Fruit fly (Drosophila melanogaster): ENCODE results near the gene CG43725.

CG43725 gene

DNA sequence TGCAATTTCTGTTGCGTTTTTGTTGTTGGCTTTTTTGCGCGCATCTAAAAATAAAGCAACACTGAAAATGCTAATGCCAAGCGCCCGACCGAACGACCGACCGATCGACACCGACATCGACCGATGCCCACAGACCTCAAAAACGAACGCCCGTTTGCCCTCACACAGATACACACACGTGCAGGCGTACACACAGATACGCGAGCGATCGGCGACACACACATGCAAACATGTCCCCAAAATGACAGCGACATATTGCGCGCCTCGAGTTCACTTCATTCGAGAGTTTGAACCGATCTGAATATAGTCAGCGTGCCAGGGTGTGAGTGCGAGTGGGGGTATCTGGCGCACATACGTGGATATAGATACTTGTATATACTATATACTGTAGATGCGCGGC is 14.2 kb upstream of the CG43725 start (continued):
- peak in 1 of 2 experiments; percentile 98 for TF ChIP-seq Hr78 (GFP tag; optimal IDR thresholded peaks at IDR 0.05)
- peak; percentile 56 for TF ChIP-seq vvl (GFP tag; IDR thresholded peaks at IDR 0.05)
- TF ChIP-seq sens-2 (GFP tag; IDR thresholded peaks at IDR 0.05): no peak
- TF ChIP-seq Deaf1 (tag; optimal IDR thresholded peaks at IDR 0.05): peak; percentile 95
- 0 out of 2 replicates have a peak, but pooled peaks have one; percentile 25 for TF ChIP-seq bbx (GFP tag; IDR thresholded peaks at IDR 0.05; ENCODE audit: partially characterized antibody)
- no peak for TF ChIP-seq CG11695 (GFP tag; IDR thresholded peaks at IDR 0.05)
- peak; percentile 64 for TF ChIP-seq Med (GFP tag)
- TF ChIP-seq CG4424 (GFP tag; optimal IDR thresholded peaks at IDR 0.05): no peak

- TF ChIP-seq ash1 (GFP tag; optimal IDR thresholded peaks at IDR 0.05): no peak
- TF ChIP-seq Hsf (GFP tag; optimal IDR thresholded peaks at IDR 0.05): no peak
- TF ChIP-seq CG12744 (GFP tag; optimal IDR thresholded peaks at IDR 0.05): no peak
- TF ChIP-seq kah (GFP tag; optimal IDR thresholded peaks at IDR 0.05): peak; percentile 2
- peak; percentile 68 for TF ChIP-seq row (GFP tag; IDR thresholded peaks at IDR 0.05)
- TF ChIP-seq CG4707 (GFP tag; optimal IDR thresholded peaks at IDR 0.05): no peak
- TF ChIP-seq MBD-R2 (GFP tag; IDR thresholded peaks at IDR 0.05): no peak; the same call in 1 of the 2 replicates
- TF ChIP-seq CG8388 (GFP tag; optimal IDR thresholded peaks at IDR 0.05): no peak
- no peak for TF ChIP-seq CG2116 (GFP tag; optimal IDR thresholded peaks at IDR 0.05)
- no peak for TF ChIP-seq grn (GFP tag; optimal IDR thresholded peaks at IDR 0.05)
- peak; percentile 5 for TF ChIP-seq CG17385 (GFP tag; optimal IDR thresholded peaks at IDR 0.05)
- TF ChIP-seq Hey (tag; optimal IDR thresholded peaks at IDR 0.05): no peak
- no peak for TF ChIP-seq CG14441 (GFP tag; IDR thresholded peaks at IDR 0.05)
- no peak for TF ChIP-seq CG31365 (tag; optimal IDR thresholded peaks at IDR 0.05)
- TF ChIP-seq Ets97D (GFP tag; optimal IDR thresholded peaks at IDR 0.05): no peak
- TF ChIP-seq CG17568 (GFP tag; optimal IDR thresholded peaks at IDR 0.05): no peak
- no peak for TF ChIP-seq CG15073 (GFP tag; optimal IDR thresholded peaks at IDR 0.05)
- peak; percentile 42 for TF ChIP-seq CG30403 (GFP tag; optimal IDR thresholded peaks at IDR 0.05)
- peak; percentile 63 for TF ChIP-seq Meics (GFP tag; optimal IDR thresholded peaks at IDR 0.05)
- no peak for TF ChIP-seq pita (GFP tag; optimal IDR thresholded peaks at IDR 0.05)
- no peak for TF ChIP-seq otp (GFP tag; IDR thresholded peaks at IDR 0.05)
- peak; percentile 1 for TF ChIP-seq CG10267 (tag; optimal IDR thresholded peaks at IDR 0.05)
- TF ChIP-seq CG12236 (GFP tag; optimal IDR thresholded peaks at IDR 0.05): no peak
- TF ChIP-seq Awh (GFP tag; IDR thresholded peaks at IDR 0.05): no peak
- no peak for TF ChIP-seq Hmx (GFP tag; optimal IDR thresholded peaks at IDR 0.05)
- no peak for TF ChIP-seq so (GFP tag; IDR thresholded peaks at IDR 0.05)
- no peak for TF ChIP-seq croc (GFP tag; conservative IDR thresholded peaks at IDR 0.05)
- no peak for TF ChIP-seq sc (optimal IDR thresholded peaks at IDR 0.05)
- no peak for TF ChIP-seq sc (GFP tag; optimal IDR thresholded peaks at IDR 0.05)
- no peak for TF ChIP-seq CkIIα-i1 (GFP tag; IDR thresholded peaks at IDR 0.05)
- TF ChIP-seq CG12299 (tag; optimal IDR thresholded peaks at IDR 0.05): no peak
- TF ChIP-seq CG4617 (GFP tag; optimal IDR thresholded peaks at IDR 0.05; ENCODE audit: borderline replicate concordance): no peak
- TF ChIP-seq psq (GFP tag; optimal IDR thresholded peaks at IDR 0.05): no peak
- TF ChIP-seq Fer3 (tag; optimal IDR thresholded peaks at IDR 0.05): peak; percentile 54
- no peak for TF ChIP-seq maf-S (GFP tag; optimal IDR thresholded peaks at IDR 0.05)
- no peak for TF ChIP-seq zfh1 (GFP tag; IDR thresholded peaks at IDR 0.05)
- no peak for TF ChIP-seq Blimp-1 (GFP tag; optimal IDR thresholded peaks at IDR 0.05)
- no peak for TF ChIP-seq Lhr (GFP tag; optimal IDR thresholded peaks at IDR 0.05)
- no peak for TF ChIP-seq chm (GFP tag; IDR thresholded peaks at IDR 0.05)
- no peak for TF ChIP-seq Dfd (GFP tag; optimal IDR thresholded peaks at IDR 0.05)
- no peak for TF ChIP-seq wdn (GFP tag; IDR thresholded peaks at IDR 0.05)
These were observed 10.0 kb upstream of the CG43725 start for dm6 chr2L:11065106-11065878.
